Worm (Caenorhabditis elegans): ENCODE measurements around the gene K08F8.15.

The K08F8.15 gene

DNA sequence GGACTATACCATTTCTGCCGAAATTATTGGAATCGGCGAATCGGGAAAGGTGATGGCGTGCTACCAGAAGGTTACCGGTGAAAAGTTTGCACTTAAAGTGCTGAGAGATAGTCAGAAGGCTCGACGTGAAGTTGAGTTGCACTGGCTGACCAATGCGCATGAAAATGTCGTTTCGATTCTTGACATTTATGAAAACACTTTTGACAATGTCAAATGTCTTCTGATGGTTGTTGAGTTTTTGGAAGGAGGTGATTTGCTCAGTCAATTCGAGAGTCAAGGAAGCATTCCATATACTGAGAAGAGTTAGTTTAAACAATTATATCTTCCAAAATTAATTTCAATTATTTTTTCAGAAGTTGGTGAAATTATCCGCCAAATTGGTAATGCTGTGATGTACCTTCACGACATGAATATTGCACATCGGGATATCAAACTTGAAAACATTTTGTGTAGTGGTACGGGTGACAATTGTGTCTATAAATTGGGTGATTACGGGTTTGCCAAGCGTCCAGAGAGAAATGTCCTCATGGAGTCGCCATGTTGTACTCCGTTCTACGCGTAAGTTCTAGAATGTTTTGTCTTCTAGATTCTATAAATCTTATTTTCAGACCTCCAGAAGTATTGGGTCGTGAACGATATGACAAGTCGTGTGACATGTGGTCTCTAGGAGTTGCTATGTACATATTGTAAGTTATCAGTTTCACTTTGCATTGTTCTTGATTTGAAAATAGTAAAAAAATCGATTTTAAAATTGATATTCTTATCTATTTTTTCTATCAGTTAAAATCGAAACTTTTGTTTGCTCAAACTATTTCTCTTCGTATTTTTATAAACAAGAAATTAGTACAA lies 20.9 kb upstream of the K08F8.15 start:
- TF ChIP-seq ztf-1 (GFP tag; conservative IDR thresholded peaks at IDR 0.05) (no peak), F13H6.1 (tag; optimal IDR thresholded peaks at IDR 0.05) (no peak), aly-2 (tag; optimal IDR thresholded peaks at IDR 0.05) (no peak), lsy-2 (tag; optimal IDR thresholded peaks at IDR 0.05) (peak in 1 of 2 experiments; percentile 20), unc-39 (tag; optimal IDR thresholded peaks at IDR 0.05) (no peak), ceh-16 (tag; optimal IDR thresholded peaks at IDR 0.05) (no peak), mdl-1 (tag; optimal IDR thresholded peaks at IDR 0.05) (no peak), lin-13 (GFP tag; optimal IDR thresholded peaks at IDR 0.05) (peak; percentile 37), ama-1 (optimal IDR thresholded peaks at IDR 0.05) (peak; percentile 4), gmeb-1 (tag; optimal IDR thresholded peaks at IDR 0.05) (no peak)

DNA sequence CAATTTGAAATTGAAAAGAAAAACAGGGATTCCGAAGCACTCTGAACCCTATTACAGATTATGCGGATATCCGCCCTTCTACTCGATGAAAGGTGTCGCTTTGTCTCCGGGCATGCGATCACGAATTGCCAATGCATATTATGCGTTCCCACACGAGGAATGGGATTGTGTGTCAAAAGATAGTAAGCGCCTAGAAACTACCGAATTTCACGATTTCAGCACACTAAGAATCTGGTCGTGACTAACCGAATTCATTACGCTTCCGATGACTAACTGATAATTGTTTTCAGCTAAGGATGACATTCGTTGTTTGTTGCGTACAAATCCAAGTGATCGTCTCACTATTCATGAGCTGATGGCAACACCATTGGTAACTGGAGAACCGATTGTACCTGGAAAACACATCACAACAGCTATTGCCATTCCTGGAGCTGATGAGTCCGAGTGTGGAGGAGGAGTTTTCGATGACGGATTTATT lies 20.3 kb upstream of the K08F8.15 start:
- TF ChIP-seq aly-2 (tag; optimal IDR thresholded peaks at IDR 0.05) (no peak), egl-27 (tag; optimal IDR thresholded peaks at IDR 0.05) (no peak), elt-3 (tag; optimal IDR thresholded peaks at IDR 0.05) (no peak), mdl-1 (tag; optimal IDR thresholded peaks at IDR 0.05) (no peak), nhr-10 (tag; optimal IDR thresholded peaks at IDR 0.05) (no peak), ama-1 (optimal IDR thresholded peaks at IDR 0.05) (peak; percentile 52), mab-5 (tag; optimal IDR thresholded peaks at IDR 0.05) (no peak), snpc-4 (tag; optimal IDR thresholded peaks at IDR 0.05) (no peak), sma-3 (GFP tag; optimal IDR thresholded peaks at IDR 0.05) (no peak), nhr-237 (tag; optimal IDR thresholded peaks at IDR 0.05) (no peak), alr-1 (tag; optimal IDR thresholded peaks at IDR 0.05) (no peak), sem-4 (tag; optimal IDR thresholded peaks at IDR 0.05) (peak; percentile 56), Y55F3AM.14 (GFP tag; optimal IDR thresholded peaks at IDR 0.05) (no peak), dmd-4 (tag; optimal IDR thresholded peaks at IDR 0.05) (no peak), ZK546.5 (tag; optimal IDR thresholded peaks at IDR 0.05) (no peak), nhr-25 (tag; optimal IDR thresholded peaks at IDR 0.05) (peak; percentile 25), nhr-129 (tag; optimal IDR thresholded peaks at IDR 0.05) (no peak), ztf-4 (tag; optimal IDR thresholded peaks at IDR 0.05) (no peak)

DNA sequence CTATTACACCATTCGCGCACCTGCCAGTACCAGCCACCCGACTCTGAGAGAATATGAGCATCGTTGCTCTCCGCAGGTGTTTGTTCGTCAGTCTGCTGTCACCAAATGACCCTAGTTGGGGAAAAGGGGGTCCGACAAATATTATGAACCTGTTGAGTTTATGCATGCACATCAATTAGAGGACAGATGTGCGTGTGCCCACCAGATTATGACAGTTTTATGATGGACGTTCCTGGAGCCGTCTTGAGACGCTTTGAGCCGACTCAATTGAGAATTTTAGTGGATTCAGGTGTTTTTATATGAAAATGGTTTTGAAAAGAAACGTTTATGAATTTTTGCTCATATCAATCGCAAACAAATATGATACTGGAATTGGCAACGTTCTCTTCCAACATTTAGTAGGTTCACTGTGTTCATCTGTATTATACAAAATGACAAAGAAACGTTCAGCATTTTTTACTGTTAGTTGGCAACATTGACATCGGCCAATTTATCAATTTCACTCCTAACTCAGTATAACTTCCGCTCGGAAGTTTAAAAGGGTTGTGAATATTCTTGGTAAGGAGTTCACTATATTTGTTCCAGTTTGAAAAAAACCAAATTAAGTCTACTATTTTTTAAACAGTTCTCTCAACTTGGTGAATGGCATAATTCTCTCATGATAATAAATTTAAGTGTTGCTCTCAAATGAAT lies 19.2 kb upstream of the K08F8.15 start:
- TF ChIP-seq unc-39 (tag; optimal IDR thresholded peaks at IDR 0.05) (no peak), nhr-25 (tag; optimal IDR thresholded peaks at IDR 0.05) (peak; percentile 97), nhr-237 (tag; optimal IDR thresholded peaks at IDR 0.05) (no peak), nhr-12 (tag; optimal IDR thresholded peaks at IDR 0.05) (no peak), nhr-11 (tag; optimal IDR thresholded peaks at IDR 0.05) (no peak), dmd-4 (tag; optimal IDR thresholded peaks at IDR 0.05) (no peak), skn-1 (tag; optimal IDR thresholded peaks at IDR 0.05) (no peak), lin-11 (tag; optimal IDR thresholded peaks at IDR 0.05) (peak; percentile 23), mab-5 (tag; optimal IDR thresholded peaks at IDR 0.05) (no peak), zag-1 (tag; optimal IDR thresholded peaks at IDR 0.05) (no peak), lsy-2 (tag; optimal IDR thresholded peaks at IDR 0.05) (peak in 1 of 2 experiments; percentile 55), ama-1 (optimal IDR thresholded peaks at IDR 0.05) (peak; percentile 96), ztf-1 (GFP tag; conservative IDR thresholded peaks at IDR 0.05) (0 out of 2 replicates have a peak, but pooled peaks have one; percentile 85), ceh-16 (tag; optimal IDR thresholded peaks at IDR 0.05) (no peak), lin-13 (GFP tag; optimal IDR thresholded peaks at IDR 0.05) (peak; percentile 51), peb-1 (tag; optimal IDR thresholded peaks at IDR 0.05) (no peak), R02D3.7 (tag; optimal IDR thresholded peaks at IDR 0.05) (no peak), fos-1 (tag; optimal IDR thresholded peaks at IDR 0.05) (no peak), nhr-10 (tag; optimal IDR thresholded peaks at IDR 0.05) (no peak), sma-3 (GFP tag; optimal IDR thresholded peaks at IDR 0.05) (peak; percentile 69), nhr-77 (tag; optimal IDR thresholded peaks at IDR 0.05) (no peak), ZK546.5 (tag; optimal IDR thresholded peaks at IDR 0.05) (no peak), Y55F3AM.14 (GFP tag; optimal IDR thresholded peaks at IDR 0.05) (no peak), unc-55 (GFP tag; optimal IDR thresholded peaks at IDR 0.05) (no peak), F13H6.1 (tag; optimal IDR thresholded peaks at IDR 0.05) (peak; percentile 48), gmeb-1 (tag; optimal IDR thresholded peaks at IDR 0.05) (no peak), snpc-4 (tag; optimal IDR thresholded peaks at IDR 0.05) (peak; percentile 1), unc-62 (GFP tag; optimal IDR thresholded peaks at IDR 0.05) (no peak), mbf-1 (tag; optimal IDR thresholded peaks at IDR 0.05) (no peak), mdl-1 (tag; optimal IDR thresholded peaks at IDR 0.05) (no peak), nhr-6 (tag; optimal IDR thresholded peaks at IDR 0.05) (peak; percentile 1), blmp-1 (tag; optimal IDR thresholded peaks at IDR 0.05; ENCODE audit: insufficient read depth) (no peak), crh-2 (tag; optimal IDR thresholded peaks at IDR 0.05) (peak; percentile 17), nhr-21 (tag; optimal IDR thresholded peaks at IDR 0.05) (peak; percentile 82), elt-3 (tag; optimal IDR thresholded peaks at IDR 0.05) (no peak), nhr-23 (tag; optimal IDR thresholded peaks at IDR 0.05) (no peak), sem-4 (tag; optimal IDR thresholded peaks at IDR 0.05) (peak; percentile 76), nhr-129 (tag; optimal IDR thresholded peaks at IDR 0.05) (peak; percentile 75), ztf-4 (tag; optimal IDR thresholded peaks at IDR 0.05) (peak; percentile 93), sma-9 (GFP tag; optimal IDR thresholded peaks at IDR 0.05) (peak; percentile 73), sma-9 (tag; optimal IDR thresholded peaks at IDR 0.05) (no peak)

All from whole organism, L2 larva.